Worm (Caenorhabditis elegans) whole organism, early embryonic: ENCODE data around the gene hlh-14.

Experiments used
- aly-1 ChIP-seq: sonication (generic microtip); optimal IDR thresholded peaks from 2 replicates; lab custom pipeline; 2016; ENCODE audit warnings: missing genetic modification characterization, missing compliant biosample characterization
- ceh-13 ChIP-seq: fragments of 200-800 bp; sonication (Bioruptor generic); optimal IDR thresholded peaks from 2 replicates; lab custom pipeline; 2018; ENCODE audit warnings: mild to moderate bottlenecking, missing genetic modification characterization, missing compliant biosample characterization

DNA sequence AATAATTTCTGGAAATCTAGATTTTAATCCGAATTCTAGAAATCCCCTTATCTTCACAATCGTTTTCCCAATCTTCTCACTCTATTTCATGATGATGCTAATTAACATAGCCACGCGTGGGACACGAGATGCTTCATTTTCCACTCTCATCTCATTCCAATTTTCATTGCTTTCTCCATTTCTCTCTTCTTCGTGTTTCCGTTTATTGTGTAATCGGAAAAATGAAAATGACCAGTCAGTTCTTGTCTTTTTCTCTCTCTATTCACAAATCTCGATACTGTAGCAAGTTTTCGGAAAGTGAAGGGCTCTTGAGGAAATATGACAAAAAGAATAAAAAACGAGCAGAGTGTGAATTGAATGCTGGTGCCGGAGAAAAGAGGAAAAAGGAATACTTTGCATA, 34.2 kb downstream of the hlh-14 start:
- TF ChIP-seq aly-1 (tag; lab: Kevin White, UChicago) (no peak), ceh-13 (no peak)
